Fruit fly (Drosophila melanogaster): ENCODE data around the gene CG32564.

- TF ChIP-seq psq (GFP tag; optimal IDR thresholded peaks at IDR 0.05), result no peak
- TF ChIP-seq OdsH (GFP tag; optimal IDR thresholded peaks at IDR 0.05), result no peak
- TF ChIP-seq dsf (GFP tag; optimal IDR thresholded peaks at IDR 0.05; ENCODE audit: borderline replicate concordance), result no peak
- no peak for TF ChIP-seq Dfd (GFP tag; optimal IDR thresholded peaks at IDR 0.05)
- TF ChIP-seq N (GFP tag; optimal IDR thresholded peaks at IDR 0.05), result no peak
Measured at dm6 chrX:17227462-17227861, 21.3 kb downstream of the CG32564 start.
